Worm (Caenorhabditis elegans) whole organism, young adult: ENCODE results near the gene ttll-15.

Experiments used
- D2030.7 ChIP-seq: fragments of 200-800 bp; sonication (Bioruptor generic); IDR thresholded peaks from 2 replicates; pipeline ENCODE4 v1.3.6; 2022; ENCODE audit warnings: missing genetic modification reagents, missing genetic modification characterization, missing compliant biosample characterization
- F52B5.7 ChIP-seq: sonication (generic microtip); optimal IDR thresholded peaks from 2 replicates; lab custom pipeline; 2016; ENCODE audit warnings: mild to moderate bottlenecking, missing genetic modification characterization, missing compliant biosample characterization
- unc-130 ChIP-seq: sonication (generic microtip); optimal IDR thresholded peaks from 2 replicates; lab custom pipeline; 2016; ENCODE audit warnings: missing genetic modification reagents, missing genetic modification characterization, missing compliant biosample characterization

DNA sequence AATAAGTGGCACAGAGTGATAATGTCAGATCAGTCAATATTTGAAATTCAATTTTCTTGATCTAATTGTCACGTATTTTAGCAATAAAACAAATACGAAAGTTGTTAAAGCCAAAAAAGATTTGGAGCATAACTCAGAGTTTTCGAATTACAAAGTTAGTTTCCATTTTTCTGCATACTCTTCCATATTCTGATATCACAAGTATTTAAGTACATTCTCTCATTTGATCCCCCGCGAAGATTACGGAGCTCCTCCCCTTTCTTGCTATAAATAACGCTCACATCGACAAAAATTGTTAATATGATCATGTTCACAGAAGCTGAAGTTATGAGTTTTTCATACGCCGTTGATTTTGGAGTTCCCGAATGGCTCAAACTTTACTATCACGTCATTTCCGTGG is 9.9 kb downstream of the ttll-15 start, which contains the start of gene sri-20:
- no peak for TF ChIP-seq unc-130 (GFP tag; lab: Kevin White, UChicago)
- TF ChIP-seq F52B5.7 (tag; lab: Kevin White, UChicago) = no peak
- TF ChIP-seq D2030.7 (GFP tag; lab: Robert Waterston, UW) = no peak
